Fruit fly (Drosophila melanogaster) whole organism, embryonic: ENCODE results near the gene mRpS33.

Experiments
- Abd-B ChIP-seq: fragments of 200-800 bp; sonication (Bioruptor generic); optimal IDR thresholded peaks from 2 replicates; lab custom pipeline; 2018; ENCODE audit warnings: missing biosample characterization, mild to moderate bottlenecking, missing genetic modification characterization, moderate library complexity
- BEAF-32 ChIP-seq: fragments of 200-800 bp; sonication (Bioruptor generic); optimal IDR thresholded peaks from 3 replicates; lab custom pipeline; 2017; ENCODE audit warnings: missing biosample characterization, missing genetic modification characterization, mild to moderate bottlenecking, moderate library complexity, missing genetic modification reagents
- CG12219 ChIP-seq: fragments of 200-800 bp; sonication (Bioruptor generic); optimal IDR thresholded peaks from 3 replicates; lab custom pipeline; 2018; ENCODE audit warnings: missing biosample characterization, mild to moderate bottlenecking, missing genetic modification characterization
- CG12299 ChIP-seq: fragments of 200-800 bp; sonication (Bioruptor generic); optimal IDR thresholded peaks from 2 replicates; lab custom pipeline; 2018; ENCODE audit warnings: missing biosample characterization, mild to moderate bottlenecking, missing genetic modification characterization
- CG13287 ChIP-seq: fragments of 200-800 bp; sonication (Bioruptor generic); IDR thresholded peaks from 2 replicates; pipeline ENCODE4 v1.3.6; 2022; ENCODE audit warnings: missing biosample characterization, missing genetic modification characterization; ENCODE audit not compliant: partially characterized antibody
- CG15514 ChIP-seq: fragments of 200-800 bp; sonication (Bioruptor generic); optimal IDR thresholded peaks from 3 replicates; lab custom pipeline; 2017; ENCODE audit warnings: missing biosample characterization, missing genetic modification characterization, mild to moderate bottlenecking, moderate library complexity, missing genetic modification reagents
- CG16863 ChIP-seq: fragments of 200-800 bp; sonication (Bioruptor generic); optimal IDR thresholded peaks from 3 replicates; lab custom pipeline; 2016; ENCODE audit warnings: missing biosample characterization, missing genetic modification characterization
- CG17912 ChIP-seq: fragments of 200-800 bp; sonication (Bioruptor generic); optimal IDR thresholded peaks from 2 replicates; lab custom pipeline; 2018; ENCODE audit warnings: missing biosample characterization, mild to moderate bottlenecking, missing genetic modification characterization
- CG2129 ChIP-seq: fragments of 200-800 bp; sonication (Bioruptor generic); IDR thresholded peaks from 2 replicates; pipeline ENCODE4 v1.3.6; 2022; ENCODE audit warnings: missing biosample characterization, missing genetic modification characterization; ENCODE audit not compliant: partially characterized antibody
- CG34422 ChIP-seq: fragments of 200-800 bp; sonication (Bioruptor generic); IDR thresholded peaks from 3 replicates; pipeline ENCODE4 v1.3.6; 2022; ENCODE audit warnings: missing biosample characterization, missing genetic modification characterization
- CG4360 ChIP-seq: fragments of 200-800 bp; sonication (Bioruptor generic); IDR thresholded peaks from 2 replicates; pipeline ENCODE4 v1.3.6; 2022; ENCODE audit warnings: missing biosample characterization, missing genetic modification characterization
- CG6654 ChIP-seq: fragments of 200-800 bp; sonication (Bioruptor generic); optimal IDR thresholded peaks from 2 replicates; lab custom pipeline; 2017; ENCODE audit warnings: missing biosample characterization, mild to moderate bottlenecking, missing genetic modification characterization
- CG7928 ChIP-seq: fragments of 200-800 bp; sonication (Bioruptor generic); optimal IDR thresholded peaks from 2 replicates; lab custom pipeline; 2017; ENCODE audit warnings: missing biosample characterization, mild to moderate bottlenecking, missing genetic modification characterization
- CG8478 ChIP-seq: fragments of >200 bp; optimal IDR thresholded peaks from 2 replicates; lab custom pipeline; 2018
- CG9932 ChIP-seq: fragments of 200-800 bp; sonication (Bioruptor generic); IDR thresholded peaks from 2 replicates; pipeline ENCODE4 v1.3.6; 2022; ENCODE audit warnings: missing biosample characterization, missing genetic modification characterization
- Fer3 ChIP-seq: fragments of 200-800 bp; sonication (Bioruptor generic); optimal IDR thresholded peaks from 2 replicates; lab custom pipeline; 2018; ENCODE audit warnings: missing biosample characterization, mild to moderate bottlenecking, missing genetic modification characterization, moderate library complexity
- Gsc ChIP-seq: fragments of 200-800 bp; sonication (Bioruptor generic); IDR thresholded peaks from 2 replicates; pipeline ENCODE4 v1.3.6; 2022; ENCODE audit warnings: missing biosample characterization, missing genetic modification characterization
- MBD-R2 ChIP-seq: fragments of 200-800 bp; sonication (Bioruptor generic); IDR thresholded peaks from 2 replicates; pipeline ENCODE4 v1.3.6; 2022; ENCODE audit warnings: missing biosample characterization, missing genetic modification characterization
- MESR4 ChIP-seq: fragments of 200-800 bp; sonication (Bioruptor generic); optimal IDR thresholded peaks from 2 replicates; lab custom pipeline; 2018; ENCODE audit warnings: missing biosample characterization, mild to moderate bottlenecking, missing genetic modification characterization, moderate library complexity
- Med ChIP-seq: fragments of 200-800 bp; sonication (Bioruptor generic); peaks from one replicate; lab custom pipeline; 2016; ENCODE audit warnings: missing biosample characterization, missing genetic modification characterization, mild to moderate bottlenecking, inconsistent platforms, moderate library complexity
- Mrtf ChIP-seq: fragments of 200-800 bp; sonication (Bioruptor generic); IDR thresholded peaks from 3 replicates; pipeline ENCODE4 v1.3.6; 2022; ENCODE audit warnings: missing biosample characterization, missing genetic modification characterization
- Myb ChIP-seq: fragments of 200-800 bp; sonication (Bioruptor generic); optimal IDR thresholded peaks from 2 replicates; lab custom pipeline; 2016; ENCODE audit warnings: missing biosample characterization, missing genetic modification characterization
- Oaz ChIP-seq: fragments of 200-800 bp; sonication (Bioruptor generic); IDR thresholded peaks from 2 replicates; pipeline ENCODE4 v1.3.6; 2022; ENCODE audit warnings: missing biosample characterization, missing genetic modification characterization
- Opbp ChIP-seq: fragments of 200-800 bp; sonication (Bioruptor generic); IDR thresholded peaks from 3 replicates; pipeline ENCODE4 v1.3.6; 2022; ENCODE audit warnings: missing biosample characterization, missing genetic modification characterization; ENCODE audit not compliant: partially characterized antibody
- Pdp1 ChIP-seq, 2 experiments: fragments of 200-800 bp; sonication (Bioruptor generic); optimal IDR thresholded peaks; 3 replicates each; lab custom pipeline; 2016; ENCODE audit warnings: missing biosample characterization in 2 of 2, missing genetic modification characterization in 2 of 2, mild to moderate bottlenecking in 1 of 2, moderate library complexity in 1 of 2
- Scr ChIP-seq: fragments of 200-800 bp; sonication (Bioruptor generic); IDR thresholded peaks from 2 replicates; pipeline ENCODE4 v1.3.6; 2022; ENCODE audit warnings: missing biosample characterization, missing genetic modification characterization; ENCODE audit not compliant: partially characterized antibody
- Spps ChIP-seq: fragments of 200-800 bp; sonication (Bioruptor generic); optimal IDR thresholded peaks from 2 replicates; lab custom pipeline; 2018; ENCODE audit warnings: missing biosample characterization, mild to moderate bottlenecking, missing genetic modification characterization
- amos ChIP-seq: fragments of 200-800 bp; sonication (Bioruptor generic); IDR thresholded peaks from 2 replicates; pipeline ENCODE4 v1.3.6; 2022; ENCODE audit warnings: missing biosample characterization, missing genetic modification characterization; ENCODE audit not compliant: partially characterized antibody
- bigmax ChIP-seq: fragments of 200-800 bp; sonication (Bioruptor generic); optimal IDR thresholded peaks from 2 replicates; lab custom pipeline; 2018; ENCODE audit warnings: missing biosample characterization, mild to moderate bottlenecking, missing genetic modification characterization
- crp ChIP-seq, 2 experiments: fragments of 200-800 bp; sonication (Bioruptor generic); optimal IDR thresholded peaks; 2 replicates in 1 of 2; 3 replicates in 1 of 2; lab custom pipeline; 2017; ENCODE audit warnings: missing biosample characterization in 2 of 2, missing genetic modification characterization in 2 of 2, mild to moderate bottlenecking in 1 of 2, moderate library complexity in 1 of 2
- dati ChIP-seq: fragments of 200-800 bp; sonication (Bioruptor generic); IDR thresholded peaks from 2 replicates; pipeline ENCODE4 v1.3.6; 2022; ENCODE audit warnings: missing biosample characterization, missing genetic modification characterization
- fu2 ChIP-seq: fragments of 200-800 bp; sonication (Bioruptor generic); optimal IDR thresholded peaks from 2 replicates; lab custom pipeline; 2016; ENCODE audit warnings: missing biosample characterization, missing genetic modification characterization
- hkb ChIP-seq, 2 experiments: fragments of 200-800 bp in 1 of 2; fragments of >200 bp in 1 of 2; sonication (Bioruptor generic) in 1 of 2; IDR thresholded peaks in 1 of 2; optimal IDR thresholded peaks in 1 of 2; 2 replicates each; pipeline versions ENCODE4 v1.3.6 to Lab custom; 2017 to 2022; ENCODE audit warnings: missing biosample characterization in 1 of 2, missing genetic modification characterization in 1 of 2
- knrl ChIP-seq: fragments of 200-800 bp; sonication (Bioruptor generic); IDR thresholded peaks from 3 replicates; pipeline ENCODE4 v1.3.6; 2022; ENCODE audit warnings: missing biosample characterization, missing genetic modification characterization; ENCODE audit not compliant: partially characterized antibody
- onecut ChIP-seq: fragments of 200-800 bp; sonication (Bioruptor generic); IDR thresholded peaks from 2 replicates; pipeline ENCODE4 v1.3.6; 2022; ENCODE audit warnings: missing biosample characterization, missing genetic modification characterization
- pb ChIP-seq: fragments of 200-800 bp; sonication (Bioruptor generic); optimal IDR thresholded peaks from 3 replicates; lab custom pipeline; 2016; ENCODE audit warnings: missing biosample characterization, missing genetic modification characterization
- pzg ChIP-seq: fragments of 200-800 bp; sonication (Bioruptor generic); optimal IDR thresholded peaks from 3 replicates; lab custom pipeline; 2018; ENCODE audit warnings: missing biosample characterization, mild to moderate bottlenecking, missing genetic modification characterization, moderate library complexity
- ranshi ChIP-seq: fragments of 200-800 bp; sonication (Bioruptor generic); IDR thresholded peaks from 2 replicates; pipeline ENCODE4 v1.3.6; 2022; ENCODE audit warnings: missing biosample characterization, missing genetic modification characterization
- row ChIP-seq: fragments of 200-800 bp; sonication (Bioruptor generic); IDR thresholded peaks from 3 replicates; pipeline ENCODE4 v1.3.6; 2022; ENCODE audit warnings: missing biosample characterization, missing genetic modification characterization
- sens ChIP-seq: fragments of 200-800 bp; sonication (Bioruptor generic); peaks from one replicate; lab custom pipeline; 2016; ENCODE audit warnings: missing biosample characterization, missing genetic modification characterization
- slbo ChIP-seq: fragments of 200-800 bp; sonication (Bioruptor generic); IDR thresholded peaks from 2 replicates; pipeline ENCODE4 v1.3.6; 2022; ENCODE audit warnings: missing biosample characterization, missing genetic modification characterization
- tup ChIP-seq: fragments of 200-800 bp; sonication (Bioruptor generic); optimal IDR thresholded peaks from 2 replicates; lab custom pipeline; 2016; ENCODE audit warnings: missing biosample characterization, mild to moderate bottlenecking, missing genetic modification characterization, moderate library complexity
- unc-4 ChIP-seq: fragments of 200-800 bp; sonication (Bioruptor generic); IDR thresholded peaks from 2 replicates; pipeline ENCODE4 v1.3.6; 2022; ENCODE audit warnings: missing biosample characterization, missing genetic modification characterization; ENCODE audit not compliant: partially characterized antibody
- wek ChIP-seq: fragments of 200-800 bp; sonication (Bioruptor generic); optimal IDR thresholded peaks from 3 replicates; lab custom pipeline; 2018; ENCODE audit warnings: missing biosample characterization, mild to moderate bottlenecking, missing genetic modification characterization, moderate library complexity

Gene mRpS33

DNA sequence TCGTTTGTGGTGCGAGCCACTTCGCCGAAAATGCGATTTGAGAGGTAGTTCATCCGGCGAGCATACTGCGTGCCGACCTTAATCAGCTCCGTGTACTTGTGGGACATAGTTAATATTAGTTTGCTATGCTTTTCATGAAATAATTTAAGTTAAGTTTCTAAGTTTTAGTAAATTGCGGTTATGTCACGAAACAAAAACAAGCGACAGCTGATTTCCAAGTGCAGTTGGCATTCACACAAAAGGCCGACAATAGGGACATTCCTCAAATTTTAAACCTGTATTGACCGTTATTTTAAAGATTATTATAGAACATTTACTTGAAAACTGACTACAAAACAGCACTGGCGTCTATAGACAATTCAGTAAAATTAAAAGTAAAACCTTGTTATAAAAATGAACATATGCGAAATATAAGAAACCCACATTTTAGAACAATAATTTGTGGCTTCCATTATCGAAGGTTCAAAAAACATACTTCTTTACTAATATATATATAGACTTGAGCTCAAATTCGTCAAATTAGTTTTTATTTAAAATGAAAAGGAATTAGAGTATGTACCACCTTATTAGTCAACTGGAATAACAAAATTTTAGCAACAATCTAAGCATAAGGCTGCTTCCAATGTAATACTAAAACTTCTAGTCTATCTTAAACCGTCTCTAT, at the start of gene mRpS33:
TSS of gene mRpS33 (minus strand) at position 224 of the 664 bp plus-strand sequence.
- TF ChIP-seq bigmax (GFP tag; lab: Kevin White, UChicago) (peak; percentile 84), MESR4 (GFP tag; lab: Kevin White, UChicago) (peak; percentile 24), CG2129 (GFP tag; lab: Robert Waterston, UW) (no peak), hkb (optimal IDR thresholded peaks at IDR 0.05; lab: Kevin White, UChicago) (no peak), hkb (GFP tag; IDR thresholded peaks at IDR 0.05; lab: Robert Waterston, UW) (no peak), pzg (peak; percentile 14), CG12299 (tag; lab: Kevin White, UChicago) (no peak), Gsc (no peak), CG34422 (GFP tag; lab: Robert Waterston, UW) (0 out of 3 replicates have a peak, but pooled peaks have one; percentile 12), CG17912 (GFP tag; lab: Kevin White, UChicago) (no peak), onecut (peak; percentile 20; the same call in 1 of the 2 replicates), Myb (GFP tag; lab: Kevin White, UChicago) (peak; percentile 74), BEAF-32 (GFP tag; lab: Kevin White, UChicago) (no peak), MBD-R2 (peak; percentile 78), wek (peak; percentile 82), Pdp1 (GFP tag; optimal IDR thresholded peaks at IDR 0.05; lab: Kevin White, UChicago) (peak in 1 of 2 experiments; percentile 88), row (GFP tag; lab: Robert Waterston, UW) (peak; percentile 26; the same call in 1 of the 3 replicates), slbo (GFP tag; lab: Robert Waterston, UW) (no peak), CG4360 (GFP tag; lab: Robert Waterston, UW) (peak; percentile 21; the same call in 1 of the 2 replicates), ranshi (no peak), CG13287 (peak; percentile 6; the same call in 1 of the 2 replicates), dati (GFP tag; lab: Robert Waterston, UW) (no peak), crp (GFP tag; optimal IDR thresholded peaks at IDR 0.05; lab: Kevin White, UChicago) (peak in 1 of 2 experiments; percentile 79), Oaz (GFP tag; lab: Robert Waterston, UW) (no peak), sens (GFP tag; lab: Kevin White, UChicago) (peak; percentile 73), Mrtf (GFP tag; lab: Robert Waterston, UW) (no peak), CG12219 (GFP tag; lab: Kevin White, UChicago) (no peak)

DNA sequence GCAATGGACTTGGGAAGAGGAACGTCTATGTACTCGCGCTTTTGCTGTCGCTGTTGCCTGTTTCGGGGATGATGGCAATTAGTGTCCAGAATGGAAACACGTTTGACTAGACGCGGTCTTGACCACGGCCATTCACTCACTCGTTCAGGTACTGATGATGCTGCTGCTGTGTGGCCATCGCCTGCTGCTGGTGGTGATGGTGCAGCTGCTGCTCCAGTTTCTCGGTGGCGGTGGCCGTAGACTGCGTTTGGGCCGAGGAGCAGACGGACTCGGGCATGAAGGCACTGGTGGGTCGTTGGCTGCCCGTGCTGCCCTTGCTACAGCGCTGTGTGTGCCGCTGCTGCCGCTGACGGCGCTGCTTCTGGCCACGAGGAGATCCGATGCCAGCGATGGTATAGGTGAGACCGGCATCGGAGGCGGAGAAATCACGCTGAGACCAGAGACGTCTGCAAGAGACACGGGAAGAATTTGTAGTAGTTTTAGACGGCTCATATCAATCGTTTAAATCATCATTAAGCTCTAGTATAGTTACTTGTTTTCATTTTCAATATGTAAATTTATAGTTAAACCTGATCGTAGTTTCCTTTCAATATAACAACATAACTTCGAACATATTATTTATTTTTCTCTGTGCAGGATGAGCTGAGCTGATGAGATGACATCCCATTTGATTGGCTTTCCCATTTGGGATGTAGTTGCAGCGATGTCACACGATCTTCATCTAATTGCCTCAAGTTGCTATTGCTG, 49.3 kb upstream of the mRpS33 start:
- TF ChIP-seq Scr (GFP tag; lab: Robert Waterston, UW) (no peak), Med (GFP tag; lab: Kevin White, UChicago) (peak; percentile 59), CG8478 (lab: Kevin White, UChicago) (peak; percentile 66), Gsc (no peak)

DNA sequence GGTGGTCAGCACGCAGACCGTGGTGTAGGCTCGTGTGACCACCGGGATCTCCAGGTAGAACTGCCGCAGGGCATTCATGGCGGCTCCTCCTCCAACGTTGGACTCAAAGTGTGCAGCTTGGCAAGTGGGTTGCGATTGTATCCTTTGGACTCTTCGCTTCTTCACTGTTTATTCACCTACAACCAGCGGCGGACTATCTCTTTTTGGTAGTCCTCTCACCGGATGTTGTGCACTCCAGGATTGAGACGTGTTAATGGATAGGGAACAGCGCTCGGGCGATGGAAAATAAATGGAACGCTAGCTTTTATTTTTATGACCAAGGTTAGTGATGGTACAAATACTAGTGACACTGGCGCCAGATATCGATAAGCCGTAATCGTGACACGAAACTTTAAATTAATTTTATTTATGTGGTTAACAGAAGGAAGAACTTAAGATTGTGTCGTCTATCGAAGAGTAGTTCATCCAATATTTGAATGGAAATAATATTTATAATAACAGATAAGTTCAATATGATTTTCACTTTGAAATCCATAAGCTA, 47.5 kb upstream of the mRpS33 start, which contains the start of gene Der-2:
TSS of gene Der-2 (minus strand) at position 347 of the 541 bp plus-strand sequence.
- peak; percentile 87 for TF ChIP-seq knrl (GFP tag; lab: Robert Waterston, UW)
- TF ChIP-seq Abd-B = peak; percentile 64
- TF ChIP-seq amos = peak; percentile 89
- TF ChIP-seq CG15514 (GFP tag; lab: Kevin White, UChicago) = peak; percentile 66
- no peak for TF ChIP-seq CG16863 (GFP tag; lab: Kevin White, UChicago)
- no peak for TF ChIP-seq Myb (GFP tag; lab: Kevin White, UChicago)
- TF ChIP-seq CG6654 (GFP tag; lab: Kevin White, UChicago) = no peak
- no peak for TF ChIP-seq tup (GFP tag; lab: Kevin White, UChicago)
- peak; percentile 91 for TF ChIP-seq Opbp (GFP tag; lab: Robert Waterston, UW)
- no peak for TF ChIP-seq pb (GFP tag; lab: Kevin White, UChicago)
- no peak for TF ChIP-seq fu2 (GFP tag; lab: Kevin White, UChicago)
- peak; percentile 93 for TF ChIP-seq unc-4 (GFP tag; lab: Robert Waterston, UW)
- TF ChIP-seq Spps = no peak
- TF ChIP-seq MESR4 (GFP tag; lab: Kevin White, UChicago) = peak; percentile 61
- TF ChIP-seq CG9932 (GFP tag; lab: Robert Waterston, UW) = 0 out of 2 replicates have a peak, but pooled peaks have one; percentile 3
- no peak for TF ChIP-seq Fer3 (tag; lab: Kevin White, UChicago)
- TF ChIP-seq CG7928 = no peak
